Worm (Caenorhabditis elegans) whole organism, midembryonic: ENCODE data around the gene ant-1.4.

Experiments used
- T22C8.4 ChIP-seq: fragments of 200-800 bp; sonication (Bioruptor generic); IDR thresholded peaks from 2 replicates; pipeline ENCODE4 v1.3.6; 2022; ENCODE audit warnings: missing genetic modification characterization, missing compliant biosample characterization
- cog-1 ChIP-seq: sonication (generic microtip); optimal IDR thresholded peaks from 2 replicates; lab custom pipeline; 2016; ENCODE audit warnings: missing genetic modification characterization, missing compliant biosample characterization
- flt-1 ChIP-seq: fragments of 200-800 bp; sonication (Bioruptor generic); IDR thresholded peaks from 2 replicates; pipeline ENCODE4 v1.3.6; 2022; ENCODE audit warnings: missing genetic modification characterization, missing compliant biosample characterization
- klf-2 ChIP-seq: fragments of 200-800 bp; sonication (Bioruptor generic); conservative IDR thresholded peaks from 2 replicates; pipeline ENCODE4 v1.3.6; 2022; ENCODE audit warnings: missing genetic modification reagents, missing genetic modification characterization, missing compliant biosample characterization
- med-1 ChIP-seq: sonication (generic microtip); optimal IDR thresholded peaks from 2 replicates; lab custom pipeline; 2017; ENCODE audit warnings: missing genetic modification characterization, mild to moderate bottlenecking, missing compliant biosample characterization, antibody characterized with exemption, missing genetic modification reagents; ENCODE audit not compliant: insufficient read depth
- ref-1 ChIP-seq: fragments of 200-800 bp; sonication (Bioruptor generic); conservative IDR thresholded peaks from 2 replicates; pipeline ENCODE4 v1.3.6; 2022; ENCODE audit warnings: missing genetic modification reagents, missing genetic modification characterization, missing compliant biosample characterization
- tab-1 ChIP-seq: fragments of 200-800 bp; sonication (Bioruptor generic); IDR thresholded peaks from 2 replicates; pipeline ENCODE4 v1.3.6; 2022; ENCODE audit warnings: missing genetic modification characterization, missing compliant biosample characterization
- ztf-23 ChIP-seq: fragments of 200-800 bp; sonication (Bioruptor generic); IDR thresholded peaks from 2 replicates; pipeline ENCODE4 v1.3.6; 2022; ENCODE audit warnings: missing genetic modification reagents, missing genetic modification characterization, missing compliant biosample characterization
- ztf-29 ChIP-seq: fragments of 200-800 bp; sonication (Bioruptor generic); IDR thresholded peaks from 2 replicates; pipeline ENCODE4 v1.3.6; 2022; ENCODE audit warnings: missing genetic modification reagents, missing genetic modification characterization, missing compliant biosample characterization

Gene ant-1.4

DNA sequence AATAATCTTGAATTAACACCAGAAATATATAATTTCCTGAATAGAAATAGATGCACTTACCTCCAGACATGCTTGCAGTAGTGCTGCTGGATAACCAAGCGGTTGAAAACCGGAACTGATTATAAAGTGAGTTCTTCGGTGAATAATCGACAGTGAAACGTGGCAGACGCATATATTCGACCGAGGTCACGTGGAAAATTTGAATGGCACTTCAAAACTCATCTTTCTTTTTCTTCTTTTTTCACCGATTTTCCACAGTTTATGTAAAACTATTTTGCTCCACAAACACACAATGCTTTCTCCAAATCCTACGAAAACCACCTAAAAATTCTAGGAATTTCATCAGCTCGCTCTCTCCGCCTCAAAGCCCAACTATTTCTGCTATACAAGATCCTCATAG, at the start of gene ant-1.4:
Gene ant-1.4 (minus strand): TSS at position 101 of the 400 bp plus-strand sequence.
- TF ChIP-seq T22C8.4 (GFP tag; lab: Robert Waterston, UW): no peak
- TF ChIP-seq med-1 (GFP tag; lab: Kevin White, UChicago): no peak
- no peak for TF ChIP-seq ztf-23
- TF ChIP-seq klf-2: no peak
- no peak for TF ChIP-seq ztf-29 (GFP tag; lab: Robert Waterston, UW)
- no peak for TF ChIP-seq flt-1 (GFP tag; lab: Robert Waterston, UW)
- no peak for TF ChIP-seq ref-1 (GFP tag; lab: Robert Waterston, UW)
- TF ChIP-seq tab-1 (GFP tag; lab: Robert Waterston, UW): no peak
- no peak for TF ChIP-seq cog-1 (tag; lab: Kevin White, UChicago)

DNA sequence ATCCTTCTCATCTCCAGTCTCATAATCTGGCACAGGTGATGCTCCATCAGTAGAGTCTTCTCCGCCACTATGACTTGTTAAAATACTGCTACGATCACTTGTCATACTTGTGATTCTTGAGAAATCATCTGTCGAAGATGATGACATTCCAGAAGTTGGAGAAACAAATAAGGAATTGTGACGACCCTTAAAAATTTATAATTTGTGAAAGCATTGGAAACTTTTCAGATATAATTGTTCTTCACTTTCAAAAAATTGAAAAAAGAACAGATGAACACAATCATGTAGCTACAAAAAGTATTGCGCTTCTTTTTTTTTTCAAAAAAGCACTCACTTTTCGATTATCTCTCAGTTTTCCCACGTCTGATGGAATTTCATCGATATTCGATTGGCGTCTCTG, 45.9 kb upstream of the ant-1.4 start:
- no peak for TF ChIP-seq tab-1 (GFP tag; lab: Robert Waterston, UW)

DNA sequence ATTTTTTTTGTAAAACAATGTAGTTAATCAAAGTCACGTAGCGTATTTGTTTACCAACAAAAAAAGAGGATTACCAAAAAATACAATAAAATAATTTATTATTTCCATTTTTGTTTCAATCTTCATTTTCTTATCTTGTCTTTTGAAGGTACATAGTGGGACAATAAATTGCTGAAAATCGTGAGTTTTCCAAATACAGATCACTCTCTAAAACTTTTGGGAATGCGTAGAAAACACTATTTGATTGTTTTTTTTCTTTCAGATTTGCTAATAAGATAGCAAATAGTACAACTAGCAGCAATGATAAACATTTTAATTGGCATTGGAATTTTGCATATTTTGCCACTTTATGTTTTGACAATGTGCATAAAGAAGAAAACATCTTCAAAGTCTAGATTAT, 41.3 kb upstream of the ant-1.4 start, which contains the start of gene C28C12.1:
Gene C28C12.1 (plus strand): TSS at position 301 of the 400 bp plus-strand sequence.
- TF ChIP-seq T22C8.4 (GFP tag; lab: Robert Waterston, UW) (no peak), tab-1 (GFP tag; lab: Robert Waterston, UW) (no peak), ztf-23 (no peak), cog-1 (tag; lab: Kevin White, UChicago) (no peak), ztf-29 (GFP tag; lab: Robert Waterston, UW) (no peak), ref-1 (GFP tag; lab: Robert Waterston, UW) (no peak), flt-1 (GFP tag; lab: Robert Waterston, UW) (no peak), klf-2 (no peak), med-1 (GFP tag; lab: Kevin White, UChicago) (no peak)

DNA sequence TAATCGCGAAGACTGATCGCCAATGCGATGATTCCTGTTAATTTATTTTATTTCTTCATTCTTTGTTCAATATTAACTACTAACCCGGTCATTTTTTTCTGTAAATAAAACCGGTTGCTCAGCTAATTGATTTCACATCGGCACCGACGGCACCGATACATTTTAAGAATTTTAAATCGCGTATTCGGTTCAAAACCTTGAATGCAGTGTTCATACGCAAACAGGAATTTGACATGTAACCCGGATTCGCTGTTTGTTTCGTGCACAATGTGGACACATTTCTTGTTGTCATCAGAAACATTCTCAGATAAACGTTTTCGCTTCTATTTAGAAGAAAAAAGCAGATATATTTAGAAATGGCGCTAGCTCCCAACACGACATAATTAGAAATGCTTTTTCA, 39.8 kb upstream of the ant-1.4 start:
- TF ChIP-seq flt-1 (GFP tag; lab: Robert Waterston, UW): no peak
- no peak for TF ChIP-seq T22C8.4 (GFP tag; lab: Robert Waterston, UW)
- no peak for TF ChIP-seq ref-1 (GFP tag; lab: Robert Waterston, UW)
- TF ChIP-seq ztf-23: no peak
- no peak for TF ChIP-seq klf-2
- TF ChIP-seq med-1 (GFP tag; lab: Kevin White, UChicago): no peak
- no peak for TF ChIP-seq tab-1 (GFP tag; lab: Robert Waterston, UW)
- TF ChIP-seq ztf-29 (GFP tag; lab: Robert Waterston, UW): no peak

DNA sequence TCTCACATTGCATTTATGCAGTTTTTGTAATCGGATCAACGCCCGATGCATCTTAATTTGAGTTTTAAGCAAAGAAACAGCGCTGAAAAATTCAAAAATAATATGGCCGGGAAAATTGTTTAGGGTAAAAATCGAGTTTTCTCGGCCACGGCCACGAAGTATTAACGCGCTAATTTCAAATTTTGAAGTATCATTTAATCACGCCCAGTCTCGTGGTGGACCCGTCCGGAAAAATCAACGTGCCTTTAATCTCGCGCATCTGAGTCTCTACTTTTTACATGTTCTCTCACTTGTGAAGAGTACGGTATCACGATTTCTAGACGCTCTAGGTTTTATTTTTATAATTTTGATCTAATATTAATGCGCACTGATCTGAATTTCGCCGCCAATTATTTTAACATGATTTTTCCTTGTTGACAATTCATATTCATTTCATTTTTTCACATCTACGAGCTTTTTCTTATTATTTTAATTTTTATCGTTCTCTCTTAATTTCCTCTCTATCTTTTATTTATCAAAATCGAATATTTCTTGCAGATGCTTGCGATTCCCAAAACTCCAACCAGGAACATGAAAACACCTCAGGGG, 38.8 kb upstream of the ant-1.4 start, which contains the start of the genes acdh-13 and mesp-1:
Gene acdh-13 (minus strand): TSS at position 51 of the 588 bp plus-strand sequence.
Gene mesp-1 (plus strand): TSS at position 538 of the 588 bp plus-strand sequence.
- TF ChIP-seq cog-1 (tag; lab: Kevin White, UChicago) (no peak), klf-2 (no peak), ref-1 (GFP tag; lab: Robert Waterston, UW) (no peak), T22C8.4 (GFP tag; lab: Robert Waterston, UW) (no peak), med-1 (GFP tag; lab: Kevin White, UChicago) (no peak), flt-1 (GFP tag; lab: Robert Waterston, UW) (no peak), tab-1 (GFP tag; lab: Robert Waterston, UW) (no peak)

DNA sequence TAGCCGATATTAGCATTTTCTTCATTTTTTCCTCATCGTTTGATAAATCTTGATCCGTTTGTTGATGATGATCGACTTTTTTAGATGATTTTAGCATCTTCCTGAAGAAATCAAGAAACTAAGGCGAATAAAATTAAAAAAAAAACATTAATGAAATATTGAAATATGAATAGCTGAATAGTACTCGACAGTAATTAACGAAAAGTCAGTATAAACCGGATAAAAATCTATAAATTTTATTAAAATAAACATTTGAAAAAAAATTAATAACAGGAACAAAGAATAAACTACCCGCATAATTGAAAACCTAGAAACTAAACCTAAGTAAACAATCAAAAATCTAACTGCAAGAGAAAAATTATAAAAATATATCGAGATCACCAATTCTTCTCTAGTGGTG, 36.2 kb upstream of the ant-1.4 start, which contains the start of gene C28C12.12:
Gene C28C12.12 (minus strand): TSS at position 101 of the 400 bp plus-strand sequence.
- TF ChIP-seq ztf-29 (GFP tag; lab: Robert Waterston, UW) (no peak), flt-1 (GFP tag; lab: Robert Waterston, UW) (no peak), tab-1 (GFP tag; lab: Robert Waterston, UW) (no peak), med-1 (GFP tag; lab: Kevin White, UChicago) (no peak), klf-2 (no peak), cog-1 (tag; lab: Kevin White, UChicago) (no peak), ztf-23 (no peak), T22C8.4 (GFP tag; lab: Robert Waterston, UW) (no peak), ref-1 (GFP tag; lab: Robert Waterston, UW) (no peak)

DNA sequence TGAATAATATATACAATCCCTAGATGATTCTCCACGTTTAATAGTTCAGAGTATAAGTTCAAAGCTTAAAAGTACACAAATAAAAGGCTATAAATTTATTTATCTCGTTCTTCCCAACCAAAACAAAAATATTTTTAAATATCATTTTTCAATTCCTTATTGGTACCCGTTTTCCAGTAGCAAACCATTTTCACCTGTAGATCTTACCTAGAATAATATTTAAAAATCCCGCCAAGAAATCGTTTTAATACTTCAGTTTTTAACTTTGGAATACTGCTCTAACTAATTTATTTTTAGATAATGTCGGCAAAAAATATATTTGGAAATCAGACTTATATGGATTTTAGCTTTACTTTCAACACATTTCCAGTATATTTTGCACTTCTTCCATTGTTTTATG, 32.1 kb upstream of the ant-1.4 start, which contains the start of gene sru-7:
Gene sru-7 (plus strand): TSS at position 301 of the 400 bp plus-strand sequence.
- TF ChIP-seq klf-2 (no peak), flt-1 (GFP tag; lab: Robert Waterston, UW) (no peak), med-1 (GFP tag; lab: Kevin White, UChicago) (no peak)

DNA sequence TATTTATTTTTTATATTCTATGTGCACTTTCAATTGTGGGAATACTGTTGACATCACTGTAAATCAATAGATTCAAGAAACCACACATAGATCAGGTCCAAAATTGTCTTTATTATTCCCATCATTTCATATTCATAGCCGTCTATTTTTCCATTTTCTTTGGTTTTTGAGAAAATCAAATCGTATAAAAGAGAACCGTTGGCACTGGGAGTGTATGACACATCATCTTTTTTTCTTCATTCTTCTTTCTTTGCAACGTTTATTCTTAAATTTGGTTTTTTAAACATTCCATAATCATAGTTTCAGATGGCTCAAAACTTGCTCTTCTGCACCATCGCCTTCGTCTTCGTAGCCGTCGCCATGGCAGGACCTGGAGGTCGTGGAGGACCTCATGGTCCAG, 29.8 kb upstream of the ant-1.4 start, which contains the start of gene srlf-2:
Gene srlf-2 (plus strand): TSS at position 301 of the 400 bp plus-strand sequence.
- no peak for TF ChIP-seq flt-1 (GFP tag; lab: Robert Waterston, UW)
- no peak for TF ChIP-seq klf-2
- no peak for TF ChIP-seq ztf-29 (GFP tag; lab: Robert Waterston, UW)
- no peak for TF ChIP-seq T22C8.4 (GFP tag; lab: Robert Waterston, UW)
- no peak for TF ChIP-seq tab-1 (GFP tag; lab: Robert Waterston, UW)
- TF ChIP-seq ztf-23: no peak
- no peak for TF ChIP-seq cog-1 (tag; lab: Kevin White, UChicago)
- no peak for TF ChIP-seq ref-1 (GFP tag; lab: Robert Waterston, UW)
- no peak for TF ChIP-seq med-1 (GFP tag; lab: Kevin White, UChicago)

DNA sequence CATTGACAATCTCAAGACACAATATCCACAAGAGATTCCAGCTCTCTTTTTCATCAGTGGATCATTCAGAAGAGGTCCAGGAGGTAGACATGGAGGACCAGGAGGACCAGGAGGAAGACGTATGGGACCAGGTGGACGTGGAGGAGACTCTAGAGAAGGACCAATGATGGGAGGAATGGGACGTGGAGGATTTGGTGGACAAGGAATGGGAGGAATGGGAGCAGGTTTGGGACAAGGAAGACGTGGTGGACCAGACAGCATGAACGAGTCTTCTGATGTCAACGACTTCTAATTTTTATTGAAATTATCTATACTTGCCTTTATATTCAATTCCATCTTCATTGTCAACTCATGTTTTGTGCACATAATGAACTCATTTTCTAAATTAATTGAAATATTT, 27.9 kb upstream of the ant-1.4 start:
- TF ChIP-seq ztf-29 (GFP tag; lab: Robert Waterston, UW) (no peak), klf-2 (no peak), med-1 (GFP tag; lab: Kevin White, UChicago) (no peak), tab-1 (GFP tag; lab: Robert Waterston, UW) (no peak), T22C8.4 (GFP tag; lab: Robert Waterston, UW) (no peak), flt-1 (GFP tag; lab: Robert Waterston, UW) (no peak), ztf-23 (no peak), ref-1 (GFP tag; lab: Robert Waterston, UW) (no peak), cog-1 (tag; lab: Kevin White, UChicago) (no peak)
